Worm (Caenorhabditis elegans): ENCODE data around the gene nsph-3.2.

ce11 chrIV:10090358-10090757 lies 22.3 kb upstream of the nsph-3.2 start, which contains the start of gene ttbk-5:
- TF ChIP-seq ref-1 (GFP tag; conservative IDR thresholded peaks at IDR 0.05) = no peak
- no peak for TF ChIP-seq cog-1 (tag; optimal IDR thresholded peaks at IDR 0.05)
- TF ChIP-seq med-1 (GFP tag; optimal IDR thresholded peaks at IDR 0.05; ENCODE audit: insufficient read depth) = no peak
- TF ChIP-seq klf-2 (GFP tag; conservative IDR thresholded peaks at IDR 0.05) = no peak
- TF ChIP-seq flt-1 (GFP tag; IDR thresholded peaks at IDR 0.05) = no peak
- no peak for TF ChIP-seq tab-1 (GFP tag; IDR thresholded peaks at IDR 0.05)
- no peak for TF ChIP-seq ztf-23 (GFP tag; IDR thresholded peaks at IDR 0.05)
- no peak for TF ChIP-seq ztf-29 (GFP tag; IDR thresholded peaks at IDR 0.05)
- no peak for TF ChIP-seq T22C8.4 (GFP tag; IDR thresholded peaks at IDR 0.05)

Data from whole organism, midembryonic.